Fruit fly (Drosophila melanogaster) whole organism, embryonic: ENCODE data around the gene cwo.

Experiments
- Atf3 ChIP-seq: fragments of 200-800 bp; sonication (Bioruptor generic); optimal IDR thresholded peaks from 3 replicates; lab custom pipeline; 2016; ENCODE audit warnings: missing biosample characterization, missing genetic modification characterization
- Awh ChIP-seq: fragments of 200-800 bp; sonication (Bioruptor generic); IDR thresholded peaks from 2 replicates; pipeline ENCODE4, ENCODE4 v1.3.6; 2022; ENCODE audit warnings: missing biosample characterization, missing genetic modification characterization
- CG10209 ChIP-seq: fragments of 200-800 bp; sonication (Bioruptor generic); optimal IDR thresholded peaks from 3 replicates; lab custom pipeline; 2017; ENCODE audit warnings: missing biosample characterization, mild to moderate bottlenecking, missing genetic modification characterization, missing genetic modification reagents
- CG11398 ChIP-seq: fragments of 200-800 bp; sonication (Bioruptor generic); optimal IDR thresholded peaks from 2 replicates; lab custom pipeline; 2016; ENCODE audit warnings: missing biosample characterization, missing genetic modification characterization
- CG12236 ChIP-seq: fragments of 200-800 bp; sonication (Bioruptor generic); optimal IDR thresholded peaks from 2 replicates; lab custom pipeline; 2016; ENCODE audit warnings: missing biosample characterization, missing genetic modification characterization
- CG13123 ChIP-seq: fragments of 200-800 bp; sonication (Bioruptor generic); optimal IDR thresholded peaks from 2 replicates; lab custom pipeline; 2016; ENCODE audit warnings: missing biosample characterization, missing genetic modification characterization
- CG13424 ChIP-seq: fragments of 200-800 bp; sonication (Bioruptor generic); optimal IDR thresholded peaks from 2 replicates; lab custom pipeline; 2019; ENCODE audit warnings: missing biosample characterization, mild to moderate bottlenecking, missing genetic modification characterization, moderate library complexity
- CG14860 ChIP-seq: fragments of 200-800 bp; sonication (Bioruptor generic); IDR thresholded peaks from 3 replicates; pipeline ENCODE4 v1.3.6; 2022; ENCODE audit warnings: missing biosample characterization, missing genetic modification characterization; ENCODE audit not compliant: partially characterized antibody
- CG17385 ChIP-seq: fragments of 200-800 bp; sonication (Bioruptor generic); optimal IDR thresholded peaks from 3 replicates; lab custom pipeline; 2018; ENCODE audit warnings: missing biosample characterization, mild to moderate bottlenecking, missing genetic modification characterization
- CG17912 ChIP-seq: fragments of 200-800 bp; sonication (Bioruptor generic); optimal IDR thresholded peaks from 2 replicates; lab custom pipeline; 2018; ENCODE audit warnings: missing biosample characterization, mild to moderate bottlenecking, missing genetic modification characterization
- CG1792 ChIP-seq: fragments of 200-800 bp; sonication (Bioruptor generic); optimal IDR thresholded peaks from 2 replicates; lab custom pipeline; 2016; ENCODE audit warnings: missing biosample characterization, missing genetic modification characterization
- CG18011 ChIP-seq: fragments of 200-800 bp; sonication (Bioruptor generic); optimal IDR thresholded peaks from 2 replicates; lab custom pipeline; 2017; ENCODE audit warnings: missing biosample characterization, missing genetic modification characterization, mild to moderate bottlenecking, moderate library complexity, missing genotype
- CG18599 ChIP-seq: fragments of 200-800 bp; sonication (Bioruptor generic); optimal IDR thresholded peaks from 3 replicates; lab custom pipeline; 2017; ENCODE audit warnings: missing biosample characterization, missing genetic modification characterization, mild to moderate bottlenecking, moderate library complexity, missing genetic modification reagents
- CG3407 ChIP-seq: fragments of 200-800 bp; sonication (Bioruptor generic); optimal IDR thresholded peaks from 2 replicates; lab custom pipeline; 2018; ENCODE audit warnings: missing biosample characterization, mild to moderate bottlenecking, missing genetic modification characterization
- CG4617 ChIP-seq: fragments of 200-800 bp; sonication (Bioruptor generic); optimal IDR thresholded peaks from 3 replicates; lab custom pipeline; 2016; ENCODE audit warnings: missing biosample characterization, missing genetic modification characterization, borderline replicate concordance
- CG8924 ChIP-seq: fragments of 200-800 bp; optimal IDR thresholded peaks from 3 replicates; lab custom pipeline; 2019; ENCODE audit warnings: missing biosample characterization, mild to moderate bottlenecking, missing genetic modification characterization, moderate library complexity
- CTCF ChIP-seq: fragments of 200-800 bp; sonication (Bioruptor generic); optimal IDR thresholded peaks from 2 replicates; lab custom pipeline; 2017; ENCODE audit warnings: missing biosample characterization, mild to moderate bottlenecking, missing genetic modification characterization, moderate library complexity
- D19B ChIP-seq: fragments of 200-800 bp; sonication (Bioruptor generic); optimal IDR thresholded peaks from 2 replicates; lab custom pipeline; 2017; ENCODE audit warnings: missing biosample characterization, mild to moderate bottlenecking, missing genetic modification characterization
- Dll ChIP-seq: fragments of 200-800 bp; sonication (Bioruptor generic); IDR thresholded peaks from 4 replicates; pipeline ENCODE4 v1.3.6; 2022; ENCODE audit warnings: missing biosample characterization, missing genetic modification characterization; ENCODE audit not compliant: partially characterized antibody
- ERR ChIP-seq: fragments of 200-800 bp; sonication (Bioruptor generic); optimal IDR thresholded peaks from 2 replicates; lab custom pipeline; 2016; ENCODE audit warnings: missing biosample characterization, missing genetic modification characterization
- Elba2 ChIP-seq: fragments of 200-800 bp; sonication (Bioruptor generic); optimal IDR thresholded peaks from 3 replicates; lab custom pipeline; 2016; ENCODE audit warnings: missing biosample characterization, missing genetic modification characterization
- GATAe ChIP-seq: fragments of 200-800 bp; sonication (Bioruptor generic); conservative IDR thresholded peaks from 2 replicates; pipeline ENCODE4 v1.3.6; 2022; ENCODE audit warnings: missing biosample characterization, missing genetic modification characterization
- HLH4C ChIP-seq: fragments of 200-800 bp; sonication (Bioruptor generic); IDR thresholded peaks from 3 replicates; pipeline ENCODE4 v1.3.6; 2022; ENCODE audit warnings: missing biosample characterization, missing genetic modification characterization; ENCODE audit not compliant: partially characterized antibody
- Hey ChIP-seq: fragments of 200-800 bp; sonication (Bioruptor generic); optimal IDR thresholded peaks from 3 replicates; lab custom pipeline; 2018; ENCODE audit warnings: missing biosample characterization, mild to moderate bottlenecking, missing genetic modification characterization
- Hmr ChIP-seq: fragments of 200-800 bp; sonication (Bioruptor generic); optimal IDR thresholded peaks from 3 replicates; lab custom pipeline; 2017; ENCODE audit warnings: mild to moderate bottlenecking, missing biosample characterization, missing genetic modification reagents, missing genetic modification characterization
- Hr3 ChIP-seq: fragments of 200-800 bp; sonication (Bioruptor generic); optimal IDR thresholded peaks from 3 replicates; lab custom pipeline; 2016; ENCODE audit warnings: missing biosample characterization, missing genetic modification characterization
- Hr78 ChIP-seq, 2 experiments: fragments of 200-800 bp in 1 of 2; fragments of >200 bp in 1 of 2; sonication (Bioruptor generic) in 1 of 2; optimal IDR thresholded peaks; 2 replicates each; lab custom pipeline; 2017 to 2019; ENCODE audit warnings: missing biosample characterization in 2 of 2, missing genetic modification characterization in 2 of 2, mild to moderate bottlenecking in 1 of 2, moderate library complexity in 1 of 2
- MTF-1 ChIP-seq: fragments of 200-800 bp; sonication (Bioruptor generic); optimal IDR thresholded peaks from 2 replicates; lab custom pipeline; 2018; ENCODE audit warnings: missing biosample characterization, mild to moderate bottlenecking, missing genetic modification characterization, borderline replicate concordance
- Neu2 ChIP-seq: fragments of 200-800 bp; sonication (Bioruptor generic); optimal IDR thresholded peaks from 3 replicates; lab custom pipeline; 2016; ENCODE audit warnings: missing biosample characterization, missing genetic modification characterization, borderline replicate concordance
- Oli ChIP-seq: fragments of 200-800 bp; sonication (Bioruptor generic); optimal IDR thresholded peaks from 2 replicates; lab custom pipeline; 2018; ENCODE audit warnings: missing biosample characterization, mild to moderate bottlenecking, missing genetic modification characterization, moderate library complexity
- Sin3A ChIP-seq: fragments of >200 bp; optimal IDR thresholded peaks from 2 replicates; lab custom pipeline; 2018
- Sry-δ ChIP-seq: fragments of 200-800 bp; sonication (Bioruptor generic); optimal IDR thresholded peaks from 2 replicates; lab custom pipeline; 2016; ENCODE audit warnings: missing biosample characterization, missing genetic modification characterization
- Taf1 ChIP-seq: fragments of 200-800 bp; sonication (Bioruptor generic); IDR thresholded peaks from 2 replicates; pipeline ENCODE4 v1.3.6; 2022; ENCODE audit warnings: missing biosample characterization, missing genetic modification characterization
- Tbp ChIP-seq: fragments of >200 bp; optimal IDR thresholded peaks from 2 replicates; lab custom pipeline; 2018; ENCODE audit warnings: missing biosample characterization, missing genetic modification characterization
- bab2 ChIP-seq: fragments of 200-800 bp; sonication (Bioruptor generic); optimal IDR thresholded peaks from 2 replicates; lab custom pipeline; 2016; ENCODE audit warnings: missing biosample characterization, missing genetic modification characterization
- bbx ChIP-seq: fragments of 200-800 bp; sonication (Bioruptor generic); IDR thresholded peaks from 2 replicates; pipeline ENCODE4 v1.3.6; 2022; ENCODE audit warnings: missing biosample characterization, missing genetic modification characterization; ENCODE audit not compliant: partially characterized antibody
- corto ChIP-seq: fragments of 200-800 bp; sonication (Bioruptor generic); optimal IDR thresholded peaks from 2 replicates; lab custom pipeline; 2016; ENCODE audit warnings: missing biosample characterization, mild to moderate bottlenecking, missing genetic modification characterization, moderate library complexity
- crp ChIP-seq, 2 experiments: fragments of 200-800 bp; sonication (Bioruptor generic); optimal IDR thresholded peaks; 2 replicates in 1 of 2; 3 replicates in 1 of 2; lab custom pipeline; 2017; ENCODE audit warnings: missing biosample characterization in 2 of 2, missing genetic modification characterization in 2 of 2, mild to moderate bottlenecking in 1 of 2, moderate library complexity in 1 of 2
- emc ChIP-seq: fragments of 200-800 bp; sonication (Bioruptor generic); optimal IDR thresholded peaks from 2 replicates; lab custom pipeline; 2016; ENCODE audit warnings: missing biosample characterization, missing genetic modification characterization
- eyg ChIP-seq: fragments of 200-800 bp; sonication (Bioruptor generic); optimal IDR thresholded peaks from 3 replicates; lab custom pipeline; 2016; ENCODE audit warnings: missing biosample characterization, missing genetic modification characterization
- fd3F ChIP-seq: fragments of 200-800 bp; sonication (Bioruptor generic); optimal IDR thresholded peaks from 2 replicates; lab custom pipeline; 2018; ENCODE audit warnings: missing biosample characterization, mild to moderate bottlenecking, missing genetic modification characterization, moderate library complexity
- gce ChIP-seq: fragments of 200-800 bp; sonication (Bioruptor generic); IDR thresholded peaks from 3 replicates; pipeline ENCODE4 v1.3.6; 2022; ENCODE audit warnings: missing biosample characterization, missing genetic modification characterization
- gsb ChIP-seq: fragments of 200-800 bp; sonication (Bioruptor generic); IDR thresholded peaks from 2 replicates; pipeline ENCODE4 v1.3.6; 2022; ENCODE audit warnings: missing biosample characterization, missing genetic modification characterization
- ham ChIP-seq: fragments of 200-800 bp; sonication (Bioruptor generic); IDR thresholded peaks from 2 replicates; pipeline ENCODE4 v1.3.6; 2022; ENCODE audit warnings: missing biosample characterization, missing genetic modification characterization
- hb ChIP-seq: fragments of 200-800 bp; sonication (Bioruptor generic); IDR thresholded peaks from 3 replicates; pipeline ENCODE4 v1.3.6; 2022; ENCODE audit warnings: missing biosample characterization, missing genetic modification characterization; ENCODE audit not compliant: partially characterized antibody
- knrl ChIP-seq: fragments of 200-800 bp; sonication (Bioruptor generic); IDR thresholded peaks from 3 replicates; pipeline ENCODE4 v1.3.6; 2022; ENCODE audit warnings: missing biosample characterization, missing genetic modification characterization; ENCODE audit not compliant: partially characterized antibody
- nau ChIP-seq: fragments of 200-800 bp; sonication (Bioruptor generic); optimal IDR thresholded peaks from 3 replicates; lab custom pipeline; 2017; ENCODE audit warnings: missing biosample characterization, mild to moderate bottlenecking, missing genetic modification characterization, missing genetic modification reagents
- nerfin-1 ChIP-seq: fragments of 200-800 bp; sonication (Bioruptor generic); optimal IDR thresholded peaks from 3 replicates; lab custom pipeline; 2019; ENCODE audit warnings: missing biosample characterization, mild to moderate bottlenecking, missing genetic modification characterization, moderate library complexity
- seq ChIP-seq: fragments of 200-800 bp; sonication (Bioruptor generic); IDR thresholded peaks from 2 replicates; pipeline ENCODE4 v1.3.6; 2022; ENCODE audit warnings: missing biosample characterization, missing genetic modification characterization
- sim ChIP-seq: fragments of 200-800 bp; sonication (Bioruptor generic); IDR thresholded peaks from 2 replicates; pipeline ENCODE4 v1.3.6; 2022; ENCODE audit warnings: missing biosample characterization, missing genetic modification characterization
- sr ChIP-seq: fragments of 200-800 bp; sonication (Bioruptor generic); IDR thresholded peaks from 3 replicates; pipeline ENCODE4 v1.3.6; 2022; ENCODE audit warnings: missing biosample characterization, missing genetic modification characterization
- zfh2 ChIP-seq: fragments of 200-800 bp; sonication (Bioruptor generic); optimal IDR thresholded peaks from 2 replicates; lab custom pipeline; 2016; ENCODE audit warnings: missing biosample characterization, missing genetic modification characterization

cwo gene

dm6 chr3R:10380025-10380424 lies 8.0 kb upstream of the cwo start (continued):
- TF ChIP-seq CG4617 (GFP tag; lab: Kevin White, UChicago) (no peak), eyg (GFP tag; lab: Kevin White, UChicago) (no peak), nau (GFP tag; lab: Kevin White, UChicago) (no peak), Neu2 (GFP tag; lab: Kevin White, UChicago) (no peak), CG13424 (no peak), knrl (GFP tag; lab: Robert Waterston, UW) (no peak), CG10209 (no peak), CG13123 (no peak), HLH4C (GFP tag; lab: Robert Waterston, UW) (no peak), ERR (GFP tag; lab: Kevin White, UChicago) (no peak), Atf3 (GFP tag; lab: Kevin White, UChicago) (no peak), Hr3 (GFP tag; lab: Kevin White, UChicago) (no peak), nerfin-1 (tag; lab: Kevin White, UChicago) (no peak), zfh2 (no peak), crp (GFP tag; optimal IDR thresholded peaks at IDR 0.05; lab: Kevin White, UChicago) (no peak), CG17385 (no peak), Hey (tag; lab: Kevin White, UChicago) (no peak), gsb (no peak), CG18599 (peak; percentile 55), CTCF (GFP tag; lab: Kevin White, UChicago) (no peak), seq (GFP tag; lab: Robert Waterston, UW) (no peak), Elba2 (no peak), bab2 (GFP tag; lab: Kevin White, UChicago) (no peak), GATAe (GFP tag; lab: Robert Waterston, UW) (no peak), CG17912 (GFP tag; lab: Kevin White, UChicago) (no peak), CG1792 (GFP tag; lab: Kevin White, UChicago) (no peak), sr (GFP tag; lab: Robert Waterston, UW) (no peak), Sry-δ (GFP tag; lab: Kevin White, UChicago) (no peak), corto (GFP tag; lab: Kevin White, UChicago) (no peak), emc (GFP tag; lab: Kevin White, UChicago) (no peak), Oli (tag; lab: Kevin White, UChicago) (peak; percentile 3), fd3F (GFP tag; lab: Kevin White, UChicago) (peak; percentile 21), Taf1 (GFP tag; lab: Robert Waterston, UW) (no peak), Dll (no peak), Awh (GFP tag; lab: Robert Waterston, UW) (no peak), CG14860 (GFP tag; lab: Robert Waterston, UW) (no peak), bbx (GFP tag; lab: Robert Waterston, UW) (no peak), CG18011 (no peak), MTF-1 (GFP tag; lab: Kevin White, UChicago) (no peak), hb (no peak), D19B (no peak), Hr78 (GFP tag; optimal IDR thresholded peaks at IDR 0.05; lab: Kevin White, UChicago) (no peak), sim (GFP tag; lab: Robert Waterston, UW) (no peak), Sin3A (no peak), gce (GFP tag; lab: Robert Waterston, UW) (no peak), Hmr (no peak), CG12236 (no peak), CG3407 (GFP tag; lab: Kevin White, UChicago) (no peak), ham (GFP tag; lab: Robert Waterston, UW) (no peak), Tbp (no peak), CG8924 (no peak), CG11398 (GFP tag; lab: Kevin White, UChicago) (no peak)
